Worm (Caenorhabditis elegans): ENCODE results near the gene saps-1.

Gene saps-1

ce11 chrII:11285282-11285933 lies 12.1 kb upstream of the saps-1 start:
- TF ChIP-seq ets-5 (GFP tag; IDR thresholded peaks at IDR 0.05) (no peak), elt-2 (tag; optimal IDR thresholded peaks at IDR 0.05) (peak; percentile 25), nhr-20 (tag; optimal IDR thresholded peaks at IDR 0.05) (no peak)

ce11 chrII:11286445-11286844 lies 11.0 kb upstream of the saps-1 start:
- no peak for TF ChIP-seq irx-1 (tag; optimal IDR thresholded peaks at IDR 0.05)
- peak; percentile 59 for TF ChIP-seq blmp-1 (tag; optimal IDR thresholded peaks at IDR 0.05)
- peak; percentile 42 for TF ChIP-seq lin-14 (GFP tag; optimal IDR thresholded peaks at IDR 0.05)
- TF ChIP-seq nhr-85 (tag), result peak; percentile 59
- TF ChIP-seq unc-130 (tag; optimal IDR thresholded peaks at IDR 0.05), result peak; percentile 59
- no peak for TF ChIP-seq ets-5 (GFP tag; IDR thresholded peaks at IDR 0.05)
- TF ChIP-seq tbx-2 (tag; optimal IDR thresholded peaks at IDR 0.05), result peak; percentile 47

ce11 chrII:11288148-11288547 lies 9.3 kb upstream of the saps-1 start:
- TF ChIP-seq fkh-8 (tag; optimal IDR thresholded peaks at IDR 0.05) (no peak), elt-2 (tag; optimal IDR thresholded peaks at IDR 0.05) (no peak), dsc-1 (tag; optimal IDR thresholded peaks at IDR 0.05) (no peak), dpl-1 (GFP tag; optimal IDR thresholded peaks at IDR 0.05) (no peak), efl-1 (optimal IDR thresholded peaks at IDR 0.05) (no peak), efl-1 (GFP tag; optimal IDR thresholded peaks at IDR 0.05 in 1 of 2) (peak in 1 of 2 experiments; percentile 56), nhr-12 (tag; optimal IDR thresholded peaks at IDR 0.05) (no peak)

- TF ChIP-seq lin-14 (GFP tag; optimal IDR thresholded peaks at IDR 0.05) (peak; percentile 4), snu-23 (GFP tag; optimal IDR thresholded peaks at IDR 0.05) (peak; percentile 48), skn-1 (tag; optimal IDR thresholded peaks at IDR 0.05) (peak; percentile 30), egl-27 (tag; optimal IDR thresholded peaks at IDR 0.05) (no peak), sup-37 (GFP tag; optimal IDR thresholded peaks at IDR 0.05) (no peak), zag-1 (tag; optimal IDR thresholded peaks at IDR 0.05) (no peak), mab-9 (GFP tag; IDR thresholded peaks at IDR 0.05) (no peak), ceh-82 (tag; optimal IDR thresholded peaks at IDR 0.05) (no peak), ceh-63 (GFP tag; optimal IDR thresholded peaks at IDR 0.05) (no peak), alr-1 (tag; optimal IDR thresholded peaks at IDR 0.05; ENCODE audit: borderline replicate concordance) (no peak), nhr-47 (tag; optimal IDR thresholded peaks at IDR 0.05) (peak; percentile 60), ets-5 (GFP tag; IDR thresholded peaks at IDR 0.05) (no peak), lin-35 (GFP tag; optimal IDR thresholded peaks at IDR 0.05) (peak; percentile 54 to 90), pqm-1 (tag; optimal IDR thresholded peaks at IDR 0.05) (no peak), dpl-1 (GFP tag; optimal IDR thresholded peaks at IDR 0.05) (peak; percentile 73 to 86 (median 85)), nhr-20 (tag; optimal IDR thresholded peaks at IDR 0.05) (peak; percentile 55), ceh-8 (GFP tag; optimal IDR thresholded peaks at IDR 0.05) (no peak), nhr-85 (tag) (peak; percentile 75), lin-15B (tag; optimal IDR thresholded peaks at IDR 0.05) (no peak), lin-39 (tag; optimal IDR thresholded peaks at IDR 0.05) (peak; percentile 41), sox-4 (tag; optimal IDR thresholded peaks at IDR 0.05) (peak; percentile 56), mef-2 (tag; optimal IDR thresholded peaks at IDR 0.05) (no peak), efl-3 (GFP tag; optimal IDR thresholded peaks at IDR 0.05) (no peak), unc-98 (GFP tag; IDR thresholded peaks at IDR 0.05) (no peak), hpl-2 (GFP tag; optimal IDR thresholded peaks at IDR 0.05) (no peak), aly-2 (tag; optimal IDR thresholded peaks at IDR 0.05) (no peak), F16B12.6 (tag; optimal IDR thresholded peaks at IDR 0.05) (no peak), nhr-76 (tag; optimal IDR thresholded peaks at IDR 0.05) (no peak), sptf-1 (tag; optimal IDR thresholded peaks at IDR 0.05) (no peak), nhr-90 (tag; optimal IDR thresholded peaks at IDR 0.05; ENCODE audit: poor library complexity) (peak; percentile 73), lsy-2 (tag; optimal IDR thresholded peaks at IDR 0.05) (peak; percentile 35 to 49), ceh-90 (tag; optimal IDR thresholded peaks at IDR 0.05) (peak; percentile 75), hlh-4 (tag; optimal IDR thresholded peaks at IDR 0.05) (no peak), unc-62 (GFP tag; optimal IDR thresholded peaks at IDR 0.05) (no peak), grh-1 (GFP tag; IDR thresholded peaks at IDR 0.05) (no peak)
These were observed 7.2 kb upstream of the saps-1 start, which contains the start of gene C47G2.3 for ce11 chrII:11290109-11290784. C47G2.3 (minus strand) TSS chrII:11290159.

Data from whole organism, L1 larva.